Worm (Caenorhabditis elegans): ENCODE results near the gene msp-79.
A peak's percentile ranks its signal among the peaks of the same experiment; 100 is the strongest.
"Not testable (repeated sequence)": the region's sequence is repeated elsewhere in the genome, so short reads cannot be mapped to it uniquely, and the experiment has no call there.

Gene msp-79

ce11 chrIV:9767054-9767453 is at the start of gene msp-79:
TSS of gene msp-79 (minus strand) at chrIV:9767154.
- TF ChIP-seq alr-1 (tag; optimal IDR thresholded peaks at IDR 0.05; ENCODE audit: borderline replicate concordance); isw-1 (GFP tag; IDR thresholded peaks at IDR 0.05); aha-1 (tag; optimal IDR thresholded peaks at IDR 0.05): not testable (repeated sequence)

ce11 chrIV:9815432-9815831 is 48.5 kb upstream of the msp-79 start, which contains the start of gene egl-20:
TSS of gene egl-20 (minus strand) at chrIV:9815532.
- TF ChIP-seq ama-1 (optimal IDR thresholded peaks at IDR 0.05) = no peak
- no peak for TF ChIP-seq zag-1 (tag; optimal IDR thresholded peaks at IDR 0.05)
- TF ChIP-seq fkh-4 (tag; optimal IDR thresholded peaks at IDR 0.05; ENCODE audit: borderline replicate concordance) = no peak
- no peak for TF ChIP-seq pag-3 (tag; optimal IDR thresholded peaks at IDR 0.05; ENCODE audit: borderline replicate concordance, insufficient read depth)
- no peak for TF ChIP-seq snu-23 (GFP tag; optimal IDR thresholded peaks at IDR 0.05)
- no peak for TF ChIP-seq ces-1 (GFP tag; optimal IDR thresholded peaks at IDR 0.05)
- no peak for TF ChIP-seq elt-3 (tag; optimal IDR thresholded peaks at IDR 0.05)
- no peak for TF ChIP-seq unc-62 (GFP tag; optimal IDR thresholded peaks at IDR 0.05)

- TF ChIP-seq zag-1 (tag; optimal IDR thresholded peaks at IDR 0.05) (no peak), dsc-1 (tag; optimal IDR thresholded peaks at IDR 0.05) (peak; percentile 68), unc-30 (tag; optimal IDR thresholded peaks at IDR 0.05) (peak; percentile 16), rnt-1 (tag; optimal IDR thresholded peaks at IDR 0.05) (no peak), nhr-47 (tag; optimal IDR thresholded peaks at IDR 0.05) (peak; percentile 26), ceh-88 (GFP tag; IDR thresholded peaks at IDR 0.05) (no peak), nhr-84 (tag; optimal IDR thresholded peaks at IDR 0.05) (no peak), nhr-71 (tag; optimal IDR thresholded peaks at IDR 0.05) (peak; percentile 53), fkh-8 (tag; optimal IDR thresholded peaks at IDR 0.05) (peak; percentile 63)
Observed at ce11 chrIV:9811487-9811886, 44.5 kb upstream of the msp-79 start.

ce11 chrIV:9810633-9811032 is 43.7 kb upstream of the msp-79 start, which contains the start of gene dct-15:
TSS of gene dct-15 (minus strand) at chrIV:9810733.
- TF ChIP-seq Y116A8C.19 (tag; optimal IDR thresholded peaks at IDR 0.05; ENCODE audit: borderline replicate concordance) (no peak), rnt-1 (tag; optimal IDR thresholded peaks at IDR 0.05) (no peak), snu-23 (GFP tag; optimal IDR thresholded peaks at IDR 0.05) (no peak), sox-4 (tag; optimal IDR thresholded peaks at IDR 0.05) (peak; percentile 31), unc-98 (GFP tag; IDR thresholded peaks at IDR 0.05) (no peak), nhr-28 (tag; optimal IDR thresholded peaks at IDR 0.05) (no peak), efl-1 (optimal IDR thresholded peaks at IDR 0.05) (no peak), efl-1 (GFP tag; optimal IDR thresholded peaks at IDR 0.05 in 1 of 2) (no peak), ztf-11 (tag; optimal IDR thresholded peaks at IDR 0.05) (no peak), pax-3 (tag; optimal IDR thresholded peaks at IDR 0.05) (no peak), nhr-84 (tag; optimal IDR thresholded peaks at IDR 0.05) (no peak), nhr-76 (tag; optimal IDR thresholded peaks at IDR 0.05) (no peak), fkh-8 (tag; optimal IDR thresholded peaks at IDR 0.05) (peak; percentile 68), skn-1 (tag; optimal IDR thresholded peaks at IDR 0.05) (no peak), dsc-1 (tag; optimal IDR thresholded peaks at IDR 0.05) (peak; percentile 71), nhr-47 (tag; optimal IDR thresholded peaks at IDR 0.05) (peak; percentile 26), nhr-11 (tag; optimal IDR thresholded peaks at IDR 0.05) (no peak), ceh-90 (tag; optimal IDR thresholded peaks at IDR 0.05) (no peak), nhr-71 (tag; optimal IDR thresholded peaks at IDR 0.05) (peak; percentile 31), unc-86 (tag; optimal IDR thresholded peaks at IDR 0.05) (no peak), ces-1 (GFP tag; optimal IDR thresholded peaks at IDR 0.05) (no peak), lin-39 (tag; optimal IDR thresholded peaks at IDR 0.05) (no peak), lsy-2 (tag; optimal IDR thresholded peaks at IDR 0.05) (no peak), lin-14 (GFP tag; optimal IDR thresholded peaks at IDR 0.05) (no peak), fos-1 (tag; optimal IDR thresholded peaks at IDR 0.05) (no peak), nhr-237 (tag; optimal IDR thresholded peaks at IDR 0.05) (no peak)

Measured in whole organism, L1 larva.